Fruit fly (Drosophila melanogaster) whole organism, prepupa: ENCODE data around the gene Fer1.

Source experiments
- CG11762 ChIP-seq: fragments of 200-800 bp; sonication (Bioruptor generic); optimal IDR thresholded peaks from 3 replicates; lab custom pipeline; 2016; ENCODE audit warnings: missing biosample characterization, missing genetic modification characterization; ENCODE audit not compliant: insufficient read depth
- CG16779 ChIP-seq: fragments of 200-800 bp; sonication (Bioruptor generic); optimal IDR thresholded peaks from 3 replicates; lab custom pipeline; 2017; ENCODE audit warnings: missing biosample characterization, mild to moderate bottlenecking, missing genetic modification characterization

DNA sequence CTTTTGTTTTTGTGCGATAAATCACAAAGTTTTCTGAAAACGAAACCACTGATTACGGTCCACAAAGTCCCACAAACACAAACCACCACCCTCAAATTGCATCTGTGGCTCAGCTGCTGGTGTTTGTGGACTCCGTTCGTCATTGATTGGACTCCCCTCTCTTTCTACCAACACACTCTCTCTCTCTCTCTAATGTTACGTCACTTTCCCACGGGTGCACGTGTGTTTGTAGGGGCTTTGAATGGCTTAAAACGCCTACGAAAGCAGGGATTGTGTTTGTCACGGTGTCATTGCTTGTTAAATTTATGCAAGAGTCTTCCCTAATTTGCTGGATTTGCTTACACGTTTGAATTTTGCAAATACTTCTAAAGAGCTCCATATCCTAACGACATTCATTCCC, 52.0 kb downstream of the Fer1 start:
- TF ChIP-seq CG11762 (GFP tag; lab: Kevin White, UChicago) (no peak), CG16779 (tag; lab: Kevin White, UChicago) (no peak)
